Worm (Caenorhabditis elegans): ENCODE measurements around the gene cisd-3.1.

The cisd-3.1 gene

DNA sequence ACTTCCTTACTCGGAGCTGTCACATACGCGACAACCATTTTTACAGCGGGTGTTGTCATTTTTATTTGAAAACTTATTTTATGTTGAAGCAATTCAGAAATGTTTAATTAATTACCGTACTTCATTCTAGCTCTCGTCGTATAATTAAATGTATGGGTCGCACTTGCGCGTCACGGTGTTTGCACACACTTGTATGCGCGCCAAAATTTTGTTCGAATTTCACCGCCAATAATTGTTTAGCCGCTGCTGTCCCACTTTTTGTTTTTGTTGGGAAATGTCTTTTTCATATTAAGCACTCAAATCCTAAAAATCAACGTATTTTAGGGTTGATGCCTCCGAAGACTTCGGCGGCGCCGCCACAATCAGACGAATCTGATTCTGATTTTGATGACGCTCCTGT lies 44.5 kb downstream of the cisd-3.1 start, which contains the start of the genes F35G12.7 and smc-4:
F35G12.7 (minus strand) TSS at position 154 of the 400 bp plus-strand sequence.
smc-4 (plus strand) TSS at position 325 of the 400 bp plus-strand sequence.
- TF ChIP-seq madf-8 (GFP tag; conservative IDR thresholded peaks at IDR 0.05) = peak; percentile 88
- TF ChIP-seq F39B2.1 (GFP tag; IDR thresholded peaks at IDR 0.05) = no peak
- no peak for TF ChIP-seq pha-4 (tag; optimal IDR thresholded peaks at IDR 0.05)
- no peak for TF ChIP-seq zfh-2 (GFP tag; conservative IDR thresholded peaks at IDR 0.05)
- TF ChIP-seq ceh-40 (GFP tag; IDR thresholded peaks at IDR 0.05) = no peak
- TF ChIP-seq him-1 (tag; optimal IDR thresholded peaks at IDR 0.05) = peak; percentile 47
- peak; percentile 66 for TF ChIP-seq dox-1 (GFP tag; IDR thresholded peaks at IDR 0.05)
- TF ChIP-seq tbp1 (GFP tag; optimal IDR thresholded peaks at IDR 0.05) = peak; percentile 30
- no peak for TF ChIP-seq snpc-4 (GFP tag; optimal IDR thresholded peaks at IDR 0.05)
- TF ChIP-seq snpc-4 (tag; optimal IDR thresholded peaks at IDR 0.05) = peak in 2 of 4 experiments; percentile 7 to 23
- no peak for TF ChIP-seq mes-4 (tag; optimal IDR thresholded peaks at IDR 0.05)
- TF ChIP-seq aptf-2 (GFP tag; conservative IDR thresholded peaks at IDR 0.05) = no peak
- peak; percentile 24 for TF ChIP-seq die-1 (tag; optimal IDR thresholded peaks at IDR 0.05)
- TF ChIP-seq Y67H2A.10 (GFP tag; conservative IDR thresholded peaks at IDR 0.05) = no peak
- TF ChIP-seq madf-10 (tag; optimal IDR thresholded peaks at IDR 0.05) = no peak
- TF ChIP-seq F33H1.4 (GFP tag; IDR thresholded peaks at IDR 0.05) = peak; percentile 70
- no peak for TF ChIP-seq lag-1 (GFP tag; IDR thresholded peaks at IDR 0.05)
- TF ChIP-seq B0336.3 (GFP tag; IDR thresholded peaks at IDR 0.05) = no peak
- TF ChIP-seq ztf-18 (tag; optimal IDR thresholded peaks at IDR 0.05) = peak; percentile 19
- TF ChIP-seq ztf-25 (GFP tag; IDR thresholded peaks at IDR 0.05) = 0 out of 2 replicates have a peak, but pooled peaks have one; percentile 28
- TF ChIP-seq tlf-1 (GFP tag; optimal IDR thresholded peaks at IDR 0.05) = peak; percentile 62
- TF ChIP-seq ceh-27 (GFP tag; optimal IDR thresholded peaks at IDR 0.05) = peak; percentile 27
- peak; percentile 63 for TF ChIP-seq xnd-1 (tag; optimal IDR thresholded peaks at IDR 0.05)
- TF ChIP-seq attf-5 (GFP tag; optimal IDR thresholded peaks at IDR 0.05) = peak; percentile 21
- TF ChIP-seq snpc-1.1 (tag; optimal IDR thresholded peaks at IDR 0.05; ENCODE audit: insufficient read depth) = peak; percentile 21
- TF ChIP-seq madf-6 (GFP tag; IDR thresholded peaks at IDR 0.05) = peak; percentile 96
- TF ChIP-seq K11D2.4 (GFP tag; IDR thresholded peaks at IDR 0.05) = no peak
- peak in 1 of 3 experiments; percentile 62 for TF ChIP-seq lin-35 (GFP tag; optimal IDR thresholded peaks at IDR 0.05)
- no peak for TF ChIP-seq F55B11.4 (tag; optimal IDR thresholded peaks at IDR 0.05; ENCODE audit: borderline replicate concordance, insufficient read depth)
- peak; percentile 73 for TF ChIP-seq ceh-91 (GFP tag; IDR thresholded peaks at IDR 0.05)
- peak; percentile 54; the same call in 1 of the 2 replicates for TF ChIP-seq lir-1 (GFP tag; conservative IDR thresholded peaks at IDR 0.05)
- TF ChIP-seq nfya-2 (GFP tag; IDR thresholded peaks at IDR 0.05) = no peak
- TF ChIP-seq mcd-1 (GFP tag; IDR thresholded peaks at IDR 0.05) = peak; percentile 55; the same call in 1 of the 2 replicates
- TF ChIP-seq dpl-1 (GFP tag; optimal IDR thresholded peaks at IDR 0.05) = peak; percentile 87
- peak; percentile 43; the same call in 1 of the 2 replicates for TF ChIP-seq pbrm-1 (GFP tag; IDR thresholded peaks at IDR 0.05)
- no peak for TF ChIP-seq athp-1 (tag; optimal IDR thresholded peaks at IDR 0.05)
- TF ChIP-seq Y53G8AR.9 (GFP tag; conservative IDR thresholded peaks at IDR 0.05) = peak; percentile 68; the same call in 1 of the 2 replicates
- TF ChIP-seq cebp-1 (GFP tag; IDR thresholded peaks at IDR 0.05) = no peak
- peak; percentile 26 for TF ChIP-seq cebp-1 (tag; optimal IDR thresholded peaks at IDR 0.05)
- TF ChIP-seq hmg-20 (GFP tag; IDR thresholded peaks at IDR 0.05) = no peak
- peak; percentile 76 for TF ChIP-seq D2030.7 (GFP tag; IDR thresholded peaks at IDR 0.05)
- peak; percentile 82; the same call in 1 of the 2 replicates for TF ChIP-seq madf-3 (GFP tag; IDR thresholded peaks at IDR 0.05)
- no peak for TF ChIP-seq egrh-3 (GFP tag; IDR thresholded peaks at IDR 0.05)
- TF ChIP-seq efl-1 (GFP tag; optimal IDR thresholded peaks at IDR 0.05) = peak; percentile 94
- peak; percentile 24 for TF ChIP-seq snpc-1.3 (tag; optimal IDR thresholded peaks at IDR 0.05; ENCODE audit: insufficient read depth)
- TF ChIP-seq egl-44 (GFP tag; IDR thresholded peaks at IDR 0.05) = no peak
- peak; percentile 40; the same call in 1 of the 2 replicates for TF ChIP-seq rcor-1 (GFP tag; IDR thresholded peaks at IDR 0.05)
- no peak for TF ChIP-seq ztf-6 (GFP tag; IDR thresholded peaks at IDR 0.05)
